Worm (Caenorhabditis elegans): Measurements from ENCODE around the gene sel-2.

sel-2 gene

DNA sequence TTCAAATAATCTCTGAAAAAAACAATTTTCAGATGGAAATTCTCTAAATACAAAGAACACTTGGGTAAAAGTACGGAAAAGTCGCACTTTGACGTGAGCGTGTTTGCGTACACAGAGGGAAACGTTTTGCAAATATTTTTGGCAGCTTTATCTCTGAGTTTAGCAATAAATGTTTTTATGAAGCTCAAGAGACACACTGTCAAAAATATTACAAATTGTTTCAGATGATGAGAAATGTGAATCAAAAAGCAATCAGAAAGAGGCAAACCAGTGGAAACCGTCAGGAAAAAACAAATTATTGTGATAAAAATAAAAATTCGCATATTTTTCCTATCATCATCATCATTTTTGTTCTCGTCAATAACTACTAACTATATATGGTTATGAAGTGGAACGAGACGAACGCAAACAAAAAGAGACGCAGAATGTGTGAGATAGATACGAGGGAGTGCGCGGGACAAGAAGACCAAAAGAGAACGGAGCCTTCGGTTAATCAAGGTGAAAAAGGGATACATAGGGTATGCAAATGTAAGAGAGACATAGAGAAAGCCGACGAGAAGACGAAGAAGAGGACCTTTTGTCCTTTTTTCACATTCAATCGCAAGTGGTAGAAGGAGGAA lies at the start of gene sel-2:
sel-2 (minus strand) TSS at position 51 of the 620 bp plus-strand sequence.
- no peak for TF ChIP-seq ztf-4 (tag; optimal IDR thresholded peaks at IDR 0.05)
- no peak for TF ChIP-seq skn-1 (tag; optimal IDR thresholded peaks at IDR 0.05)
- peak; percentile 65 for TF ChIP-seq C34F6.9 (tag; optimal IDR thresholded peaks at IDR 0.05)
- no peak for TF ChIP-seq aly-2 (tag; optimal IDR thresholded peaks at IDR 0.05)
- peak; percentile 36 for TF ChIP-seq unc-55 (GFP tag; optimal IDR thresholded peaks at IDR 0.05)
- no peak for TF ChIP-seq ztf-1 (GFP tag; conservative IDR thresholded peaks at IDR 0.05)
- no peak for TF ChIP-seq nhr-11 (tag; optimal IDR thresholded peaks at IDR 0.05)
- no peak for TF ChIP-seq fos-1 (tag; optimal IDR thresholded peaks at IDR 0.05)
- no peak for TF ChIP-seq blmp-1 (tag; optimal IDR thresholded peaks at IDR 0.05; ENCODE audit: insufficient read depth)
- TF ChIP-seq ztf-11 (tag; optimal IDR thresholded peaks at IDR 0.05) = no peak
- no peak for TF ChIP-seq ZK546.5 (tag; optimal IDR thresholded peaks at IDR 0.05)
- TF ChIP-seq mab-5 (tag; optimal IDR thresholded peaks at IDR 0.05) = no peak
- no peak for TF ChIP-seq egl-27 (tag; optimal IDR thresholded peaks at IDR 0.05)
- TF ChIP-seq nhr-25 (tag; optimal IDR thresholded peaks at IDR 0.05) = peak; percentile 47
- TF ChIP-seq sma-9 (GFP tag; optimal IDR thresholded peaks at IDR 0.05) = peak; percentile 50
- no peak for TF ChIP-seq sma-9 (tag; optimal IDR thresholded peaks at IDR 0.05)
- TF ChIP-seq snpc-4 (tag; optimal IDR thresholded peaks at IDR 0.05) = no peak
- TF ChIP-seq peb-1 (tag; optimal IDR thresholded peaks at IDR 0.05) = no peak
- peak; percentile 30 for TF ChIP-seq F13H6.1 (tag; optimal IDR thresholded peaks at IDR 0.05)
- peak; percentile 7 for TF ChIP-seq nhr-129 (tag; optimal IDR thresholded peaks at IDR 0.05)
- no peak for TF ChIP-seq nhr-77 (tag; optimal IDR thresholded peaks at IDR 0.05)
- no peak for TF ChIP-seq sma-3 (GFP tag; optimal IDR thresholded peaks at IDR 0.05)
- peak in 1 of 2 experiments; percentile 36 for TF ChIP-seq lsy-2 (tag; optimal IDR thresholded peaks at IDR 0.05)
- no peak for TF ChIP-seq ceh-16 (tag; optimal IDR thresholded peaks at IDR 0.05)
- no peak for TF ChIP-seq Y55F3AM.14 (GFP tag; optimal IDR thresholded peaks at IDR 0.05)

DNA sequence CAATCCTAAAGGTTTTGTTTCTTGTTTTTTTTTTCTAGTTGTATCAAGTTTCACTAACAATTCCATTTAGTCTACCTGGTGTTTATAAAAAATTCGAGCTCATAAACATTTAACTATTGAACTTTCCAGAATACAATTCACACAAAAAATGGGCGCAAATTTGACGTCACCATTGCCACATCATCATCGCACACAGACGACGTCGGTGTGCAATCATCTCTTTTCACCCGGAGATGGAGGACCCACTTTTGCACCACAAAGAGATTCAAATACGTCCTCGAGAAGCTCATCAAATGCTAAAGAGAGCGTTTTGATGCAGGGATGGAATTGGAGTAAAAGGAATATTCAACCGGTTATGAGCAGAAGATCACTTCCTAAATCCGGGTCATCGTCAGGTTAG lies 47.2 kb upstream of the sel-2 start:
- TF ChIP-seq ama-1 (optimal IDR thresholded peaks at IDR 0.05) = no peak
- no peak for TF ChIP-seq sem-4 (tag; optimal IDR thresholded peaks at IDR 0.05)
- TF ChIP-seq elt-3 (tag; optimal IDR thresholded peaks at IDR 0.05) = no peak
- no peak for TF ChIP-seq nhr-12 (tag; optimal IDR thresholded peaks at IDR 0.05)
- peak; percentile 36 for TF ChIP-seq crh-2 (tag; optimal IDR thresholded peaks at IDR 0.05)
- no peak for TF ChIP-seq Y55F3AM.14 (GFP tag; optimal IDR thresholded peaks at IDR 0.05)
- no peak for TF ChIP-seq F13H6.1 (tag; optimal IDR thresholded peaks at IDR 0.05)

DNA sequence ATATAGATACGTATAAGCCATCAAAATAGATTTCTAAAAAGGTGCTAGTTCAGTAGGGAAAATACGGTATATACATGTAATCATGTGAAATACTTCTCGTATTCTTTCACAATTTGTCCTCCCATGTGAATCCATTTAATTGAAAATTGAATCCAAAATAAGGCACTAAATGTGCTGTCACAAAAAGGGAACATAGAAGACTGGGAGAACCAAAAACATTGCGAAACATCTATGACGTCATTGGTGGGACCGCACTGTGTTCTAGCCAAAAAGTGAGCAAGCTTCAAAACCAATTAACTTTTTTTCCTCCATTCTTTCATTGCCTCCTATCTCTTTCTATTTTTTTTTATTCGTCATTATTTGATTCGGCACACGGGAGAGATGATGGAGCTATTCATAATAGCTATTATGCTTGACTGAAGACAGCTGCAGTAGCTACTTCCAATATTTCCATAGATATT lies 46.2 kb upstream of the sel-2 start, which contains the start of gene cdka-1:
cdka-1 (plus strand) TSS at position 411 of the 461 bp plus-strand sequence.
- no peak for TF ChIP-seq ama-1 (optimal IDR thresholded peaks at IDR 0.05)
- TF ChIP-seq nhr-12 (tag; optimal IDR thresholded peaks at IDR 0.05) = no peak
- no peak for TF ChIP-seq nhr-25 (tag; optimal IDR thresholded peaks at IDR 0.05)
- TF ChIP-seq ztf-11 (tag; optimal IDR thresholded peaks at IDR 0.05) = no peak
- no peak for TF ChIP-seq skn-1 (tag; optimal IDR thresholded peaks at IDR 0.05)
- no peak for TF ChIP-seq nhr-11 (tag; optimal IDR thresholded peaks at IDR 0.05)
- no peak for TF ChIP-seq F13H6.1 (tag; optimal IDR thresholded peaks at IDR 0.05)
- peak; percentile 63 for TF ChIP-seq C34F6.9 (tag; optimal IDR thresholded peaks at IDR 0.05)
- TF ChIP-seq ztf-1 (GFP tag; conservative IDR thresholded peaks at IDR 0.05) = no peak
- TF ChIP-seq ZK546.5 (tag; optimal IDR thresholded peaks at IDR 0.05) = no peak
- no peak for TF ChIP-seq elt-1 (tag; optimal IDR thresholded peaks at IDR 0.05)
- no peak for TF ChIP-seq ceh-16 (tag; optimal IDR thresholded peaks at IDR 0.05)
- no peak for TF ChIP-seq lin-39 (tag; optimal IDR thresholded peaks at IDR 0.05)
- TF ChIP-seq dmd-4 (tag; optimal IDR thresholded peaks at IDR 0.05) = no peak
- no peak for TF ChIP-seq alr-1 (tag; optimal IDR thresholded peaks at IDR 0.05)
- TF ChIP-seq mbf-1 (tag; optimal IDR thresholded peaks at IDR 0.05) = no peak
- TF ChIP-seq nhr-23 (tag; optimal IDR thresholded peaks at IDR 0.05) = no peak
- TF ChIP-seq R02D3.7 (tag; optimal IDR thresholded peaks at IDR 0.05) = no peak
- peak; percentile 37 for TF ChIP-seq sem-4 (tag; optimal IDR thresholded peaks at IDR 0.05)
- no peak for TF ChIP-seq nhr-6 (tag; optimal IDR thresholded peaks at IDR 0.05)
- no peak for TF ChIP-seq gmeb-1 (tag; optimal IDR thresholded peaks at IDR 0.05)
- peak; percentile 23 for TF ChIP-seq crh-2 (tag; optimal IDR thresholded peaks at IDR 0.05)
- peak in 1 of 2 experiments; percentile 59 for TF ChIP-seq lsy-2 (tag; optimal IDR thresholded peaks at IDR 0.05)
- no peak for TF ChIP-seq snpc-4 (tag; optimal IDR thresholded peaks at IDR 0.05)
- no peak for TF ChIP-seq Y55F3AM.14 (GFP tag; optimal IDR thresholded peaks at IDR 0.05)
- TF ChIP-seq zag-1 (tag; optimal IDR thresholded peaks at IDR 0.05) = peak; percentile 77
- TF ChIP-seq sma-9 (GFP tag; optimal IDR thresholded peaks at IDR 0.05) = peak; percentile 55
- no peak for TF ChIP-seq sma-9 (tag; optimal IDR thresholded peaks at IDR 0.05)
- TF ChIP-seq lin-11 (tag; optimal IDR thresholded peaks at IDR 0.05) = no peak
- TF ChIP-seq nhr-10 (tag; optimal IDR thresholded peaks at IDR 0.05) = no peak
- TF ChIP-seq nhr-77 (tag; optimal IDR thresholded peaks at IDR 0.05) = no peak
- TF ChIP-seq ceh-82 (tag; optimal IDR thresholded peaks at IDR 0.05) = no peak
- no peak for TF ChIP-seq mab-5 (tag; optimal IDR thresholded peaks at IDR 0.05)
- no peak for TF ChIP-seq nhr-129 (tag; optimal IDR thresholded peaks at IDR 0.05)
- no peak for TF ChIP-seq mdl-1 (tag; optimal IDR thresholded peaks at IDR 0.05)
- TF ChIP-seq ztf-4 (tag; optimal IDR thresholded peaks at IDR 0.05) = no peak
- peak; percentile 77 for TF ChIP-seq unc-55 (GFP tag; optimal IDR thresholded peaks at IDR 0.05)
- no peak for TF ChIP-seq nhr-21 (tag; optimal IDR thresholded peaks at IDR 0.05)
- no peak for TF ChIP-seq lin-13 (GFP tag; optimal IDR thresholded peaks at IDR 0.05)
- TF ChIP-seq fos-1 (tag; optimal IDR thresholded peaks at IDR 0.05) = no peak

Data from whole organism, L2 larva.